ENCODE assay signal across 3 fruit fly cellular contexts in genomic region chrX:11338047-11338747, dm6.
TF ChIP-seq lines count a peak whose summit lies in the region.

No protein-coding gene starts in this region.

TF ChIP-seq in whole organism, embryonic, 481 proteins besides CTCF, POLR2A, EP300 and RAD21 (continued from another document and continues in another):
- TF ChIP-seq CG8388 (GFP tag; optimal IDR thresholded peaks at IDR 0.05; lab: Kevin White, UChicago) (peak; percentile 72), CG10431 (GFP tag; optimal IDR thresholded peaks at IDR 0.05; lab: Kevin White, UChicago) (no peak), Ssrp (tag; optimal IDR thresholded peaks at IDR 0.05; lab: Kevin White, UChicago) (peak; percentile 73), CG7271 (tag; optimal IDR thresholded peaks at IDR 0.05; lab: Kevin White, UChicago) (no peak), Nf-YC (tag; optimal IDR thresholded peaks at IDR 0.05; lab: Kevin White, UChicago) (no peak), CG2129 (GFP tag; IDR thresholded peaks at IDR 0.05; lab: Robert Waterston, UW; ENCODE audit: partially characterized antibody) (no peak), so (GFP tag; IDR thresholded peaks at IDR 0.05; lab: Robert Waterston, UW) (peak; percentile 66; the same call in 1 of the 3 replicates), amos (GFP tag; IDR thresholded peaks at IDR 0.05; lab: Robert Waterston, UW; ENCODE audit: partially characterized antibody) (no peak), Optix (GFP tag; IDR thresholded peaks at IDR 0.05; lab: Robert Waterston, UW) (no peak), lmd (GFP tag; IDR thresholded peaks at IDR 0.05; lab: Robert Waterston, UW) (peak; percentile 65), slbo (GFP tag; IDR thresholded peaks at IDR 0.05; lab: Robert Waterston, UW) (peak; percentile 54), Dip3 (GFP tag; optimal IDR thresholded peaks at IDR 0.05; lab: Kevin White, UChicago) (peak; percentile 8), vnd (GFP tag; IDR thresholded peaks at IDR 0.05; lab: Robert Waterston, UW; ENCODE audit: partially characterized antibody) (no peak), tin (GFP tag; optimal IDR thresholded peaks at IDR 0.05; lab: Kevin White, UChicago) (peak; percentile 57), E2f1 (GFP tag; IDR thresholded peaks at IDR 0.05; lab: Robert Waterston, UW) (peak; percentile 63), pros (GFP tag; optimal IDR thresholded peaks at IDR 0.05; lab: Kevin White, UChicago) (no peak), CG6765 (GFP tag; optimal IDR thresholded peaks at IDR 0.05; lab: Kevin White, UChicago) (peak; percentile 29), B-H2 (GFP tag; optimal IDR thresholded peaks at IDR 0.05; lab: Kevin White, UChicago) (no peak), HmgZ (tag; optimal IDR thresholded peaks at IDR 0.05; lab: Kevin White, UChicago) (peak; percentile 45), Bteb2 (GFP tag; optimal IDR thresholded peaks at IDR 0.05; lab: Kevin White, UChicago) (peak; percentile 59), NfI (GFP tag; optimal IDR thresholded peaks at IDR 0.05; lab: Kevin White, UChicago) (peak; percentile 66), CG9437 (GFP tag; optimal IDR thresholded peaks at IDR 0.05; lab: Kevin White, UChicago) (peak; percentile 75), zf30C (GFP tag; optimal IDR thresholded peaks at IDR 0.05; lab: Kevin White, UChicago) (peak; percentile 52), C15 (GFP tag; IDR thresholded peaks at IDR 0.05; lab: Robert Waterston, UW) (no peak), Fer2 (tag; optimal IDR thresholded peaks at IDR 0.05; lab: Kevin White, UChicago) (peak; percentile 26), h (optimal IDR thresholded peaks at IDR 0.05; lab: Kevin White, UChicago) (no peak), CG13775 (GFP tag; optimal IDR thresholded peaks at IDR 0.05; lab: Kevin White, UChicago) (peak; percentile 70), CG13296 (GFP tag; optimal IDR thresholded peaks at IDR 0.05; lab: Kevin White, UChicago) (peak; percentile 72), ab (GFP tag; optimal IDR thresholded peaks at IDR 0.05; lab: Kevin White, UChicago) (no peak), CG10274 (GFP tag; optimal IDR thresholded peaks at IDR 0.05; lab: Kevin White, UChicago) (peak; percentile 15), CG10543 (GFP tag; optimal IDR thresholded peaks at IDR 0.05; lab: Kevin White, UChicago) (no peak), CG17829 (tag; optimal IDR thresholded peaks at IDR 0.05; lab: Kevin White, UChicago) (peak; percentile 64), ash1 (GFP tag; optimal IDR thresholded peaks at IDR 0.05; lab: Kevin White, UChicago) (no peak), CG11723 (GFP tag; optimal IDR thresholded peaks at IDR 0.05; lab: Kevin White, UChicago) (no peak), CG12236 (GFP tag; optimal IDR thresholded peaks at IDR 0.05; lab: Kevin White, UChicago) (peak; percentile 26), tgo (GFP tag; IDR thresholded peaks at IDR 0.05; lab: Robert Waterston, UW) (peak; percentile 46; the same call in 2 of the 3 replicates), lilli (GFP tag; optimal IDR thresholded peaks at IDR 0.05; lab: Kevin White, UChicago) (peak; percentile 71), Poxn (GFP tag; IDR thresholded peaks at IDR 0.05; lab: Robert Waterston, UW) (no peak), tap (tag; optimal IDR thresholded peaks at IDR 0.05; lab: Kevin White, UChicago) (no peak), ftz-f1 (GFP tag; optimal IDR thresholded peaks at IDR 0.05; lab: Kevin White, UChicago) (peak; percentile 43), CG10147 (GFP tag; optimal IDR thresholded peaks at IDR 0.05; lab: Kevin White, UChicago) (peak; percentile 62), gro (GFP tag; optimal IDR thresholded peaks at IDR 0.05; lab: Kevin White, UChicago) (peak; percentile 32), ttk (GFP tag; IDR thresholded peaks at IDR 0.05; lab: Robert Waterston, UW) (0 out of 2 replicates have a peak, but pooled peaks have one; percentile 38), MBD-R2 (GFP tag; IDR thresholded peaks at IDR 0.05; lab: Robert Waterston, UW) (no peak; the same call in 1 of the 2 replicates)

TF ChIP-seq in whole organism, prepupa, 60 proteins besides CTCF, POLR2A, EP300 and RAD21 (continued from another document):
- TF ChIP-seq CG8632 (GFP tag; optimal IDR thresholded peaks at IDR 0.05; lab: Kevin White, UChicago) (peak; percentile 67), esn (GFP tag; optimal IDR thresholded peaks at IDR 0.05; lab: Kevin White, UChicago) (peak; percentile 81), Eip78C (GFP tag; lab: Kevin White, UChicago) (peak; percentile 94), acj6 (GFP tag; optimal IDR thresholded peaks at IDR 0.05; lab: Kevin White, UChicago) (no peak), Met (GFP tag; optimal IDR thresholded peaks at IDR 0.05; lab: Kevin White, UChicago) (no peak), ss (GFP tag; optimal IDR thresholded peaks at IDR 0.05; lab: Kevin White, UChicago) (no peak), CG6163 (GFP tag; IDR thresholded peaks at IDR 0.05; lab: Robert Waterston, UW) (0 out of 3 replicates have a peak, but pooled peaks have one; percentile 30), achi (GFP tag; optimal IDR thresholded peaks at IDR 0.05; lab: Kevin White, UChicago) (peak; percentile 71), fd59A (GFP tag; optimal IDR thresholded peaks at IDR 0.05; lab: Kevin White, UChicago) (peak; percentile 11), CG3032 (tag; optimal IDR thresholded peaks at IDR 0.05; lab: Kevin White, UChicago) (peak; percentile 36), CG34406 (GFP tag; optimal IDR thresholded peaks at IDR 0.05; lab: Kevin White, UChicago) (peak; percentile 79), CG3919 (GFP tag; optimal IDR thresholded peaks at IDR 0.05; lab: Kevin White, UChicago) (no peak), Lpt (GFP tag; optimal IDR thresholded peaks at IDR 0.05; lab: Kevin White, UChicago) (peak; percentile 14), Ets96B (tag; optimal IDR thresholded peaks at IDR 0.05; lab: Kevin White, UChicago) (no peak), CG11762 (GFP tag; optimal IDR thresholded peaks at IDR 0.05; lab: Kevin White, UChicago; ENCODE audit: insufficient read depth) (peak; percentile 45), pdm3 (GFP tag; optimal IDR thresholded peaks at IDR 0.05; lab: Kevin White, UChicago) (no peak), CG9139 (GFP tag; optimal IDR thresholded peaks at IDR 0.05; lab: Kevin White, UChicago) (no peak), CG16779 (tag; optimal IDR thresholded peaks at IDR 0.05; lab: Kevin White, UChicago) (no peak), OdsH (GFP tag; optimal IDR thresholded peaks at IDR 0.05; lab: Kevin White, UChicago) (no peak), topi (GFP tag; optimal IDR thresholded peaks at IDR 0.05; lab: Kevin White, UChicago) (no peak), dac (GFP tag; optimal IDR thresholded peaks at IDR 0.05; lab: Kevin White, UChicago) (no peak), Sox102F (GFP tag; optimal IDR thresholded peaks at IDR 0.05; lab: Kevin White, UChicago) (no peak), Blimp-1 (GFP tag; optimal IDR thresholded peaks at IDR 0.05; lab: Kevin White, UChicago) (peak; percentile 28), CG11902 (GFP tag; optimal IDR thresholded peaks at IDR 0.05; lab: Kevin White, UChicago) (peak; percentile 51), CG4318 (GFP tag; optimal IDR thresholded peaks at IDR 0.05; lab: Kevin White, UChicago) (no peak), dsx (GFP tag; optimal IDR thresholded peaks at IDR 0.05; lab: Kevin White, UChicago; ENCODE audit: poor library complexity, severe bottlenecking) (no peak), CG11294 (GFP tag; IDR thresholded peaks at IDR 0.05; lab: Robert Waterston, UW) (no peak), Ets21C (GFP tag; optimal IDR thresholded peaks at IDR 0.05; lab: Kevin White, UChicago) (peak; percentile 51), CG7368 (GFP tag; optimal IDR thresholded peaks at IDR 0.05; lab: Kevin White, UChicago) (no peak), Eip75B (GFP tag; optimal IDR thresholded peaks at IDR 0.05; lab: Kevin White, UChicago) (peak; percentile 85), lz (GFP tag; optimal IDR thresholded peaks at IDR 0.05; lab: Kevin White, UChicago) (peak; percentile 69), spab (GFP tag; optimal IDR thresholded peaks at IDR 0.05; lab: Kevin White, UChicago) (no peak), CG31627 (GFP tag; optimal IDR thresholded peaks at IDR 0.05; lab: Kevin White, UChicago) (peak; percentile 68), Sox14 (GFP tag; optimal IDR thresholded peaks at IDR 0.05; lab: Kevin White, UChicago) (peak; percentile 48), CG8319 (GFP tag; optimal IDR thresholded peaks at IDR 0.05; lab: Kevin White, UChicago) (peak; percentile 5), CG6792 (GFP tag; optimal IDR thresholded peaks at IDR 0.05; lab: Kevin White, UChicago) (peak; percentile 58), CG1621 (tag; optimal IDR thresholded peaks at IDR 0.05; lab: Kevin White, UChicago) (no peak), Hr38 (GFP tag; optimal IDR thresholded peaks at IDR 0.05; lab: Kevin White, UChicago) (no peak), CG6276 (GFP tag; optimal IDR thresholded peaks at IDR 0.05; lab: Kevin White, UChicago) (no peak), Hr39 (GFP tag; optimal IDR thresholded peaks at IDR 0.05; lab: Kevin White, UChicago) (peak; percentile 77)

TF ChIP-seq in whole organism, wandering third instar larva, 38 proteins besides CTCF, POLR2A, EP300 and RAD21 (continued from another document):
- TF ChIP-seq brk (GFP tag; optimal IDR thresholded peaks at IDR 0.05; lab: Kevin White, UChicago): no peak
- TF ChIP-seq Myc (optimal IDR thresholded peaks at IDR 0.05; lab: Kevin White, UChicago): no peak
- no peak for TF ChIP-seq dmrt93B (GFP tag; optimal IDR thresholded peaks at IDR 0.05; lab: Kevin White, UChicago)
- TF ChIP-seq dl (GFP tag; optimal IDR thresholded peaks at IDR 0.05; lab: Kevin White, UChicago; ENCODE audit: insufficient read depth in 1 of 2, partially characterized antibody in 2 of 2): no peak
- peak; percentile 56 for TF ChIP-seq sv (GFP tag; optimal IDR thresholded peaks at IDR 0.05; lab: Kevin White, UChicago)
